Fruit fly (Drosophila melanogaster) whole organism, pupa: ENCODE measurements around the gene RFeSP.

Source experiments
- CG14655 ChIP-seq: fragments of 200-800 bp; sonication (Bioruptor generic); optimal IDR thresholded peaks from 3 replicates; lab custom pipeline; 2017; ENCODE audit warnings: mild to moderate bottlenecking, missing biosample characterization, missing genetic modification reagents, missing genetic modification characterization
- CG8301 ChIP-seq: fragments of 200-800 bp; sonication (Bioruptor generic); optimal IDR thresholded peaks from 2 replicates; lab custom pipeline; 2018; ENCODE audit warnings: missing biosample characterization, mild to moderate bottlenecking, missing genetic modification characterization

- TF ChIP-seq CG8301 (tag; lab: Kevin White, UChicago) (peak; percentile 59), CG14655 (GFP tag; lab: Kevin White, UChicago) (no peak)
Observed at dm6 chr2L:1611122-1611521, 2.8 kb downstream of the RFeSP start, which contains the start of the genes Rab3GAP1 and CG14352.
